Worm (Caenorhabditis elegans): ENCODE data around the gene K08E4.7.

DNA sequence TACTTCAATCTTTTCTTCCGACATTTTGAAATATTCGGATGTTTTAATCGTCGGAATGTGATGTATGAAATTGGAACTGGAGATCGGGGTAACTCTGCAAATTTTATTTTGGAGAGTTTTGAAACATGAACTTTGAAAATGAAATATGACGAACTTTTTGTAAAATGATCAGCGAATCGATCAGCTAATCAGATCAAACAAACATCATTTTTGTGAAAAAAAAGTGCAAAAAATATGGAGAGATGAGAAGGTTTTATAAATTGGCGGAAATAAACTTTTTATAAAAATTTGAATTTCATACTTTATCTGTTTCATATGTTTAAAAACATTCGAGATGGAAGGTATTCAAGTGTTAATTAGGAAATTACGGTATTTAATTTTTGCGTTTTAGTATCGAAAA, 35.9 kb downstream of the K08E4.7 start, which contains the start of gene dlc-2:
- TF ChIP-seq nhr-237 (tag; optimal IDR thresholded peaks at IDR 0.05) (no peak), elt-3 (tag; optimal IDR thresholded peaks at IDR 0.05) (no peak), unc-62 (GFP tag; optimal IDR thresholded peaks at IDR 0.05) (no peak), lin-13 (tag; optimal IDR thresholded peaks at IDR 0.05) (no peak), ceh-39 (tag; optimal IDR thresholded peaks at IDR 0.05) (no peak), ztf-11 (tag; optimal IDR thresholded peaks at IDR 0.05) (no peak)
